Fruit fly (Drosophila melanogaster): ENCODE measurements around the gene Gr36a.

The Gr36a gene

DNA sequence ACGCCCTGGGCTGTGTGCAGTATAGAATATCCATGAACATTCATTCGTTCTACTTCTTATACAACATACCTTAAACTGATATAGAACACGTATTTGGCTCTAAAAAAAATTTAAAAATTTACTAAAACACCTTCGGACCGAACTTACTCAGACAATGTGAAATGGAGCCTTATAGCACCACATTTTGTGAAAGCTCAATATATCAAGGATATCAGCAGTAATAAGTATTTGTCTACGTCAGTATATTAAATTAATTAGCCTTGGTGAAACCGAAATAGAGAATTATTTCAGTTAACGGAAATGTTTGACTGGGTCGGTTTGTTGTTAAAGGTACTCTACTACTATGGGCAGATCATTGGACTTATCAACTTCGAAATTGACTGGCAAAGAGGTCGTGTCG lies at the start of gene Gr36a:
Gr36a (plus strand) TSS at position 301 of the 400 bp plus-strand sequence.
- TF ChIP-seq CG17801 (GFP tag; optimal IDR thresholded peaks at IDR 0.05; ENCODE audit: partially characterized antibody) = no peak

DNA sequence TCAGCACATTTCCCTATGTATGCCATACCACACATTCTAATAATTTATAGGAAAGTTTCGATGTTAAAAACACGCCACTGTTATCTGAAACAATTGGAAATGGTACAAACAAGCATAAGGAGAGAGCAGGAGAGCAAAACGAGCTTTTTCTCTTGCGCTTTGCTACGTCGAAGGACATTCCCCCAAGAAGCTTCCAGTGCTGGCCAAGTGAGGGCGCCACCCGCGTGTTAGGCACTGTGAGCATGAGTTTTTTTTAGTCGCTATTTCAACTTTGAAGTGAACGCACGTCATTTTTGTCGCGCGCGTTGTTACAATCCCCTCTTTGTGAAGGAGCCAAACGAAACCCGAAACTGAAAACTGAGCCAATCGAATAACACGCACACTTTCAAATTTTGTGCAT lies 45.6 kb upstream of the Gr36a start, which contains the start of the genes CG34106 and beat-IIIa:
CG34106 (plus strand) TSS at position 230 of the 400 bp plus-strand sequence.
beat-IIIa (plus strand) TSS at position 230 of the 400 bp plus-strand sequence.
- TF ChIP-seq CG17801 (GFP tag; optimal IDR thresholded peaks at IDR 0.05; ENCODE audit: partially characterized antibody) = no peak

DNA sequence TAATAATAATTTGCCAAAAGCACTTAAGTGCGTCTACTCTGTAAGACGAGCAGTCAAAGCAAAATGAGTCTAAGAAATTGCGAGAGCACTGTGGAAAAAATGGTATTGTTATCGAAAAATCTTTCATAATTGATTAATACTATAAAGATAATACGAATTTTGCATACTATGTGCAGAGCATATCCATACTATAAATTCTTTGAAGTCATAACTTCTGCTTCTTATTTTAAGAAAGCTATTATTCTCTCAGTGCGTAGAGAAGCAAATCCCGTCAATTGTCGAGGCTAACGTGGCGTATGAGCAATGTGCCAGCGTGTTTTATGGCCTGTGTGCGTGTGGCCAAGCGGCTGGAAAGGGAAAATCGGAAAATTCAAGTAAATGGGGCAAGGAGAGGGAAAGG lies 16.8 kb upstream of the Gr36a start:
- TF ChIP-seq CG17801 (GFP tag; optimal IDR thresholded peaks at IDR 0.05; ENCODE audit: partially characterized antibody) = no peak

DNA sequence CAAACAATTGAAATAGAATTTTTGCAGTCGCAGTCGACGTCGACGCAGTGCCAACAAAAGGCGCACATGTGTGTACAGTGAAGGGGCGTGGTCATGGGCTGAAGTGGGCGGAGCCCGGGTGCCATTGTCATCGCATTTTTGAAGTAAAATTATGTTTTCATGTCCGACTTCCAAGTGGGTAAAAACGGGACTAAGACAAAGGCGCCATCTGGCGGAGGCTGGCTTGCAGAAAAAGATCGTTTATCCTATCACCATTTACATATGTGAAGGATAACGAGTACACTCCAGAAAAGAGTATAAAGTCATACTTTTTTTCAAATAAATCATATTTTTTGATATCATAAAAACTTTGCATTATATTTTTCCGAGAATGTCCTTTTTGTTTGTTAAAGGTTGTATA lies 13.1 kb upstream of the Gr36a start:
- no peak for TF ChIP-seq CG17801 (GFP tag; optimal IDR thresholded peaks at IDR 0.05; ENCODE audit: partially characterized antibody)

DNA sequence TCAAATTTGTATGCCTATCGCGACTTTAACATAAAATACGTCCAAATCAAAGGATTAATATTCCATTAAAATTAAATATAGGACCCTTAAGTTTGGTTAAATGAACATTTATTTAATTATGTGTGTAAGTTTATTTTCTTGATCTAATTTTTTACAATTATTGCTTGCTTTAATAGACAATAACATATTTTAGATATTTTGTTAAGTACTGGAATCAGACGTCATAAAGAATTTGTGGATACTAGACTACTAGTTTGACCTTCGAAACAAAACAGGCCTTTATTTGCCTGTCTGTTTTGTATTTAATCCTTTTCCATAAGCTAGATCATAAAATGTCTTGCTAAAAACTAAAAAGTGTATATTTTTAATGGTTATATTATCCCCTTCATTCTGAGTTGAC lies 3.2 kb upstream of the Gr36a start, which contains the start of gene CG34169:
CG34169 (plus strand) TSS at position 301 of the 400 bp plus-strand sequence.
- TF ChIP-seq CG17801 (GFP tag; optimal IDR thresholded peaks at IDR 0.05; ENCODE audit: partially characterized antibody) = no peak

DNA sequence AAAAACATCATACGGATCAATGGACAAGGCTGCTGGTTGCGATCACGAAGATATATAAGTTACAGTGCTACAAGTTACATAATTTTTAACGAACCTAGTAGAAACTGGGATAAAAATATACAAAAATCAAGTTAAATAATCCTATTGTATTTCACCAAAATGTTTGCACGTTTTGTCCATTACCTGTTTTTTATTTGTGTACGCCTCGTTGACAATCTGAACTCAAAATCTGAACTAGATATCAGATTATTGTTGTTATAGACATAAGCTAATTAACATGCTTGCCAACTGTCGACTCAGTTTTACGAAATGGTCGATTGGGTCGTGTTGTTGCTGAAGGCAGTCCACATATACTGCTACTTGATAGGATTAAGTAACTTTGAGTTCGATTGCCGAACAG lies 2.1 kb downstream of the Gr36a start, which contains the start of gene Gr36b:
Gr36b (plus strand) TSS at position 301 of the 400 bp plus-strand sequence.
- no peak for TF ChIP-seq CG17801 (GFP tag; optimal IDR thresholded peaks at IDR 0.05; ENCODE audit: partially characterized antibody)

DNA sequence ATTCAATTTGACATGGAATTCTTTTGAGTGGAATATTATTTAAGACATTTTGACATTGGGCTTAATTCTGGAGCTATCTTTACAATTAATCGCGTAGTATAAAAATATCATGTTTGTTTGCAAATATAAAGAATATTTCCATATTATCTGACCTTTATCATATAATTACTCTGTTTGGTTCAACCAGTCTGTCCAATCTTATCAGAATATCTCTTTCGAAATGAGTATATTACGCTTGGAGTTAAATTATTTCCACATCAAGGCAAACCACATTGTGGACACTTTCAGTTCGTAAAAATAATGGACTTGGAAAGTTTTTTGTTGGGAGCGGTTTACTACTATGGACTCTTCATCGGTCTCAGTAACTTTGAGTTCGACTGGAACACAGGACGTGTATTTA lies 3.6 kb downstream of the Gr36a start, which contains the start of gene Gr36c:
Gr36c (plus strand) TSS at position 301 of the 400 bp plus-strand sequence.
- TF ChIP-seq CG17801 (GFP tag; optimal IDR thresholded peaks at IDR 0.05; ENCODE audit: partially characterized antibody) = no peak

DNA sequence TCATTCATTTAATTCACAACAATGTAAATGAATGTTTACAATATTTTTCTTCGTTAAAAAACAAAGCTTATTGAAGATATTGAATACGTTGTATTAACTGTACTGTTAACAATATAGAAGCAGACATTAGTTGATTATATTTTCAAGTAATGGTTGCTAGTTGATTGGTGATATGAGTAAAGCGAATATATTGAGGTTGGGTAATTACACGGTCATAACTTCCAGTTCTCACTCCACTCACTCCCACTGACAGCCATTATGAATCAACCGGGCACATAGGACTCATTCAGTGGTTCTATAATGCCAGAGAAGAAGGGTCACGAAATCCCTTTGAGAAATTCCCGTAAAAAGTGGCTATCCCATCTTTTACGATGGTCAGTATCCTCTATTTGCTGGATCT lies 5.2 kb downstream of the Gr36a start, which contains the start of gene Grl36a:
Grl36a (plus strand) TSS at position 301 of the 400 bp plus-strand sequence.
- TF ChIP-seq CG17801 (GFP tag; optimal IDR thresholded peaks at IDR 0.05; ENCODE audit: partially characterized antibody) = no peak

DNA sequence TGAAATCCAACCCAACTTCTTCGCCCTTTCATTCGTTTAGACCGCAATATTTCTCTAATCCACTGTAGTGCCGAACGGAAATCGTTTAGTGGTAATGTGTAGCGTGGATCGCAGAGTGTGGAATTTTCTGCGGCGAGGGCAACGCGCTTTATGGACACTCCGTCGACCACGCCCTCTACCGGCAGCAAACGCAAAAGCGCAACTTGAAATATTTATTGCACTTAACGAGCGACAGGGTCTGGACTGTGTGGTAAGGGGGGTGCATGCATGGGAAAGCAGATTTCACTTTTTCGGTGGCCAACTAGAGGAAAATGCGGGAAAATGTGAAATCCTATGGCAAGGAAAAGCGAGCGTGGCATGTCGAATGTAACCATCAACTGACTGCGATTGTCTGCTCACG lies 18.8 kb downstream of the Gr36a start:
- no peak for TF ChIP-seq CG17801 (GFP tag; optimal IDR thresholded peaks at IDR 0.05; ENCODE audit: partially characterized antibody)

DNA sequence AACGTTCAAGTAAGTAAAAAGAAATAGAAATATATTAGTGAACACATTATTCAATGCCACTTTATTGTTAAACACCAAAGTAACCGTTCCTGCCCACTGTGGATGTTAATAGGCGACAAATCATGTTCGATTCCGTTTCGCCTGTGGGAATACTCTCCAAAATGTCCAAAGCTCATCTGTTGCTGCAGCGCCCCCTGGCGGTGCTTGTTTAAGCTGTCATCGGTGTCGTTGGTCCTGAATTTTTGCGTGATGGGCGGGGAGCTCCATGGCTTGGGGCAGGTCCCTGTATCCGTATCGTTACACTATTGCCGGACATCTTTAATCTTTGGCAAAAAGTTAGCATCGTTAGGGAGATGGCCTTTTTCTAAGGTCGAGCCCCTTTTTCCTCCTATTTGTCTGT lies 25.4 kb downstream of the Gr36a start:
- no peak for TF ChIP-seq CG17801 (GFP tag; optimal IDR thresholded peaks at IDR 0.05; ENCODE audit: partially characterized antibody)

DNA sequence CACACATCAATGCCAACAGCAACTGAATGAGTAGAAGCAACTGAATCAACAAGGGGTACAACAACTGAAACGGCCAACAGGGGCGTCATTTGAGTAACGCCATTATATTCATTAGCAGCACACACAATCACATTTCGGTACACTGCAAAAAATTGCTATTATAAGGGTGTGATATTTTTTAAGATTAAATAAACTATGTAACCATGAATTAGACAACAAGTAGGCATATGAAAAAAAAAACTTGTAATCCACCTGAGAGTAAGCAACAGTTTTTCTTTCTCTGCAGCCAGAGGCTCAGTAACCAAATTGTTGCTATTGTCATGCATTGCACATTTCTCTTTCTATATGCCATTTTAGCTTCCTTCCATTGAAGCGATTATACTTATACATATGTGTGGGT lies 27.4 kb downstream of the Gr36a start:
- no peak for TF ChIP-seq CG17801 (GFP tag; optimal IDR thresholded peaks at IDR 0.05; ENCODE audit: partially characterized antibody)

DNA sequence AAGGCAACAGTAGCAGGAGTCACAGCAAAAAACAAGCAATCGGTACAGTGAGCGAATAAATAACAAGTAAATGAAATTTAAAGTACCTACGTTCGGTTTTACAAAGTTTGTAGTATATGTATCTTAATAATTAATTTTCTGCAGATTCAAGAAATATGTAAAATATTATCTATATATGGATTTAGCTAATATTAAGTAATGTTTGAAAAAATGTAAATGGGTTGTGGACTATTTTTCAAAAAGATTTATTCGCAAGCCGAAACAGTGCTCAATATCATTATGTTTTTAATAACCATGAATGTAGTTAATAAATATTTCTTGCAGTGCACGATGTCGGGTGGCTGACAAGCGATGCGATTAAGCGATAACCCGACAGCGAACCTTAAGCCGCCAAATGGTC lies 30.7 kb downstream of the Gr36a start:
- TF ChIP-seq CG17801 (GFP tag; optimal IDR thresholded peaks at IDR 0.05; ENCODE audit: partially characterized antibody) = no peak

DNA sequence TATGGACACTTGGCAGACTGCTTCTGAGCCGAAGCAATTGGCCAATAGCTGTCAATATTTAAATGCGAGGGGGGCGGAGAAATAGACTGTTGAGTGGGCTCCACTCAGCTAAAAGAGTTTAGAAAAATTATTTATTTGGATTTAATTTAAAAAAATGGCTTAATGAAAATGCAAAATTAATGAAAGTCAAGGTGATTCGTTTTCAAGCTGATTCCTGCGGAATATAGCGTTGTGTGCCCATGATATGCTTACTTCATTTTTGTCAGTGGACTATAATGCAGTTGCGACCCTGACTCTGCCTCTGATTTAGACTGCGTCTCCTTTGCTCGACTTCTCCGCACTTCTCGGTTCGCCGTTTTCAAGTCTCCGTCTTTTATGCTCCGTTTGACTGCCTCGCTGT lies 40.4 kb downstream of the Gr36a start:
- no peak for TF ChIP-seq CG17801 (GFP tag; optimal IDR thresholded peaks at IDR 0.05; ENCODE audit: partially characterized antibody)

DNA sequence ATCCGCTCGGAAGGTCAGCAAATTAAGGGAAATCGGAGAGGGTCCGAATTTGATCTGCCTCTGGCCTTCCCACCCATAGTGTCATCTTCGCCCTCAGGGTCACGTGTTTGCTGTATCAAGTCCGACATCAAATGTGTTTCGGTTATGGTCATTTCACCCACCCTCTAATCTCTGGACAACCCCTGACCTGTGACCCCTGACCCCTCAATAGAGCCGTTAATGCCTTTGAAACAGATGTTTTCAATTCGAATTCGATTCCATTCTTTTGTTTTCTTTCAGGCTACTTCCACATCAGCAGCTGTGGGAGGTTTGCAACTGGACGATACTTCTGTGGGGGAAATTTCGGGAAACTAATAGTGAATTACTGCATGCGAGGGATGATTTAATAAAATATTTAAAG lies 45.0 kb downstream of the Gr36a start:
- TF ChIP-seq CG17801 (GFP tag; optimal IDR thresholded peaks at IDR 0.05; ENCODE audit: partially characterized antibody) = no peak

DNA sequence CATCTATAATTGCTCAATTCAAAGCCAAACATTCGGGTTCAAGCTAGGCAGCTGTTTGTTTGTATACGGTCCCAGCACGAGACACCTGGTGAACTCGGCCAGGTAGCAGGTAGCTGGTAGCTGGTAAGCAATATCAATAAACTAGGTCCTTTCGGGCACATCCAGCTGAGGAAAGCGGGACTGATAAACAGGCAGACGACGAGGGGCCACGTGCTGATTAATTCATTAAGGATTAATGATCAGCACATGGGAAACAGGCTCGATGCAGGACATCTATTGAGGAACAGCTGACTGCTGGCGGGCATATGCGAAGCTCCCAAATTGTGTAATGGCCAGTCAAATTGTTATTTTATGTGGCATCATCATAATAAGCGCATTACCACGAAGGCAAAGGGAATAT lies 45.8 kb downstream of the Gr36a start:
- TF ChIP-seq CG17801 (GFP tag; optimal IDR thresholded peaks at IDR 0.05; ENCODE audit: partially characterized antibody) = no peak

DNA sequence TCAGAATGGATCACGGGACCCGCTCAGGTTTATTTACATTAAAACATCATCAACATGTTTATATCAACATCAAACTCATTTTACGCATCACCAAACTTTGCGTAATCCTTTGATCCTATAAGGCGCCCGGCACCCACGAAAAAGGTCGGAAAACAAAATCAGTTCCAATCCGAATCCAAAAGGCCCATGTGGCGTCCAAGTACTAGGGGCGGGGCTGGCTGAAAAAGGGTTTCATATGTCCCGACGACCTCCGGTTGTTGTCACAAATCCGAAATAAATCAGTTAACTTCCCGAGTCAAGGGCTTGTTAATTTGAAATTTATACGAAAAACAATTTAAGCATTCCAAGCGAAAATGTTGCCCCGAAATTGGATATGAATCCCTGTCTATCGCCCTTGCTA lies 47.1 kb downstream of the Gr36a start:
- TF ChIP-seq CG17801 (GFP tag; optimal IDR thresholded peaks at IDR 0.05; ENCODE audit: partially characterized antibody) = no peak

DNA sequence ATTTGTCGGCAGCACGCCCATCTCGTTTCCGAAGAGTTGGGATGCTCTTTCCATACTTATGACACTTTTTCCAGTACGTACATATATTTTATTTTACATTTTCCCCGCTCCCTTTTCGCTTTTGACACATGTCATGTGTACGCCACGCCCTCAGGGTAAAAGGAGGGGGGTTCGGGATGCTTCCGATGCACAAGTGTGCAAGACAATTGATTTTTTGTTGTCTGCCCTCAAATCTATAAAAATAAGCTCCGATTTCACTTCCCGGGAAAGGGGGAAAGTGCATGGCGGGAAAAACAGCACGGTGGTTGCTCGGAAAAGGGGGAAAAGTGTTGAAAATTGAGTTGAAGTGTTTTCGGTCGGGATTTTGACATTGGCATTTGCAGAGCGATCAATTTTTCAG lies 50.7 kb downstream of the Gr36a start:
- TF ChIP-seq CG17801 (GFP tag; optimal IDR thresholded peaks at IDR 0.05; ENCODE audit: partially characterized antibody) = no peak

Measured in ovary, adult (tissue).